Fruit fly (Drosophila melanogaster) whole organism, embryonic: ENCODE results near the gene NetB.

Experiments used
- ATbp ChIP-seq: fragments of 200-800 bp; sonication (Bioruptor generic); optimal IDR thresholded peaks from 2 replicates; lab custom pipeline; 2017; ENCODE audit warnings: missing biosample characterization, mild to moderate bottlenecking, missing genetic modification characterization, missing genetic modification reagents
- Antp ChIP-seq: fragments of 200-800 bp; sonication (Bioruptor generic); optimal IDR thresholded peaks from 3 replicates; lab custom pipeline; 2016; ENCODE audit warnings: missing biosample characterization, missing genetic modification characterization
- Asciz ChIP-seq: fragments of 200-800 bp; sonication (Bioruptor generic); optimal IDR thresholded peaks from 2 replicates; lab custom pipeline; 2017; ENCODE audit warnings: missing biosample characterization, mild to moderate bottlenecking, missing genetic modification characterization, missing genetic modification reagents
- B-H1 ChIP-seq: fragments of 200-800 bp; sonication (Bioruptor generic); IDR thresholded peaks from 3 replicates; pipeline ENCODE4 v1.3.6; 2022; ENCODE audit warnings: missing biosample characterization, missing genetic modification characterization
- CG10147 ChIP-seq: fragments of 200-800 bp; sonication (Bioruptor generic); optimal IDR thresholded peaks from 2 replicates; lab custom pipeline; 2019; ENCODE audit warnings: missing biosample characterization, mild to moderate bottlenecking, missing genetic modification characterization, moderate library complexity
- CG10366 ChIP-seq: fragments of 200-800 bp; sonication (Bioruptor generic); IDR thresholded peaks from 2 replicates; pipeline ENCODE4 v1.3.6; 2022; ENCODE audit warnings: missing biosample characterization, missing genetic modification characterization
- CG10462 ChIP-seq: fragments of 200-800 bp; sonication (Bioruptor generic); optimal IDR thresholded peaks from 2 replicates; lab custom pipeline; 2016; ENCODE audit warnings: missing biosample characterization, missing genetic modification characterization
- CG12236 ChIP-seq: fragments of 200-800 bp; sonication (Bioruptor generic); optimal IDR thresholded peaks from 2 replicates; lab custom pipeline; 2016; ENCODE audit warnings: missing biosample characterization, missing genetic modification characterization
- CG1832 ChIP-seq: fragments of 200-800 bp; sonication (Bioruptor generic); optimal IDR thresholded peaks from 2 replicates; lab custom pipeline; 2017; ENCODE audit warnings: missing biosample characterization, mild to moderate bottlenecking, missing genetic modification characterization, inconsistent platforms
- CG2116 ChIP-seq: fragments of 200-800 bp; sonication (Bioruptor generic); optimal IDR thresholded peaks from 3 replicates; lab custom pipeline; 2018; ENCODE audit warnings: missing biosample characterization, mild to moderate bottlenecking, missing genetic modification characterization
- CG2875 ChIP-seq: fragments of 200-800 bp; sonication (Bioruptor generic); optimal IDR thresholded peaks from 2 replicates; lab custom pipeline; 2017; ENCODE audit warnings: missing biosample characterization, mild to moderate bottlenecking, missing genetic modification characterization, missing genetic modification reagents
- CG4282 ChIP-seq: fragments of 200-800 bp; sonication (Bioruptor generic); optimal IDR thresholded peaks from 2 replicates; lab custom pipeline; 2016; ENCODE audit warnings: missing biosample characterization, missing genetic modification characterization
- CG4820 ChIP-seq: fragments of 200-800 bp; sonication (Bioruptor generic); optimal IDR thresholded peaks from 3 replicates; lab custom pipeline; 2016; ENCODE audit warnings: missing biosample characterization, missing genetic modification characterization
- CG5245 ChIP-seq: fragments of 200-800 bp; sonication (Bioruptor generic); optimal IDR thresholded peaks from 3 replicates; lab custom pipeline; 2016; ENCODE audit warnings: missing biosample characterization, missing genetic modification characterization
- CG6654 ChIP-seq: fragments of 200-800 bp; sonication (Bioruptor generic); optimal IDR thresholded peaks from 2 replicates; lab custom pipeline; 2017; ENCODE audit warnings: missing biosample characterization, mild to moderate bottlenecking, missing genetic modification characterization
- CG6765 ChIP-seq: fragments of 200-800 bp; sonication (Bioruptor generic); optimal IDR thresholded peaks from 3 replicates; lab custom pipeline; 2017; ENCODE audit warnings: missing biosample characterization, mild to moderate bottlenecking, missing genetic modification characterization
- CG7745 ChIP-seq: fragments of 200-800 bp; sonication (Bioruptor generic); optimal IDR thresholded peaks from 2 replicates; lab custom pipeline; 2018; ENCODE audit warnings: missing biosample characterization, mild to moderate bottlenecking, missing genetic modification characterization, moderate library complexity
- Dbx ChIP-seq: fragments of 200-800 bp; sonication (Bioruptor generic); IDR thresholded peaks from 3 replicates; pipeline ENCODE4 v1.3.6; 2022; ENCODE audit warnings: missing biosample characterization, missing genetic modification characterization
- Dll ChIP-seq: fragments of 200-800 bp; sonication (Bioruptor generic); IDR thresholded peaks from 4 replicates; pipeline ENCODE4 v1.3.6; 2022; ENCODE audit warnings: missing biosample characterization, missing genetic modification characterization; ENCODE audit not compliant: partially characterized antibody
- ERR ChIP-seq: fragments of 200-800 bp; sonication (Bioruptor generic); optimal IDR thresholded peaks from 2 replicates; lab custom pipeline; 2016; ENCODE audit warnings: missing biosample characterization, missing genetic modification characterization
- Fer1 ChIP-seq: fragments of 200-800 bp; sonication (Bioruptor generic); optimal IDR thresholded peaks from 2 replicates; lab custom pipeline; 2017; ENCODE audit warnings: missing biosample characterization, mild to moderate bottlenecking, missing genetic modification characterization
- Fer3 ChIP-seq: fragments of 200-800 bp; sonication (Bioruptor generic); optimal IDR thresholded peaks from 2 replicates; lab custom pipeline; 2018; ENCODE audit warnings: missing biosample characterization, mild to moderate bottlenecking, missing genetic modification characterization, moderate library complexity
- GATAe ChIP-seq: fragments of 200-800 bp; sonication (Bioruptor generic); conservative IDR thresholded peaks from 2 replicates; pipeline ENCODE4 v1.3.6; 2022; ENCODE audit warnings: missing biosample characterization, missing genetic modification characterization
- Hand ChIP-seq: fragments of 200-800 bp; sonication (Bioruptor generic); optimal IDR thresholded peaks from 2 replicates; lab custom pipeline; 2017; ENCODE audit warnings: mild to moderate bottlenecking, missing biosample characterization, missing genetic modification reagents, missing genetic modification characterization
- HmgZ ChIP-seq: fragments of 200-800 bp; sonication (Bioruptor generic); optimal IDR thresholded peaks from 2 replicates; lab custom pipeline; 2018; ENCODE audit warnings: missing biosample characterization, mild to moderate bottlenecking, missing genetic modification characterization
- Med ChIP-seq: fragments of 200-800 bp; sonication (Bioruptor generic); peaks from one replicate; lab custom pipeline; 2016; ENCODE audit warnings: missing biosample characterization, missing genetic modification characterization, mild to moderate bottlenecking, inconsistent platforms, moderate library complexity
- Sox100B ChIP-seq: fragments of 200-800 bp; sonication (Bioruptor generic); optimal IDR thresholded peaks from 3 replicates; lab custom pipeline; 2018; ENCODE audit warnings: missing biosample characterization, mild to moderate bottlenecking, missing genetic modification characterization
- Sox102F ChIP-seq: fragments of 200-800 bp; sonication (Bioruptor generic); optimal IDR thresholded peaks from 2 replicates; lab custom pipeline; 2018; ENCODE audit warnings: missing biosample characterization, mild to moderate bottlenecking, missing genetic modification characterization, moderate library complexity
- al ChIP-seq: fragments of 200-800 bp; sonication (Bioruptor generic); IDR thresholded peaks from 2 replicates; pipeline ENCODE4 v1.3.6; 2022; ENCODE audit warnings: missing biosample characterization, missing genetic modification characterization
- bcd ChIP-seq: fragments of 200-800 bp; sonication (Bioruptor generic); optimal IDR thresholded peaks from 2 replicates; lab custom pipeline; 2017; ENCODE audit warnings: missing biosample characterization, mild to moderate bottlenecking, missing genetic modification characterization
- bigmax ChIP-seq: fragments of 200-800 bp; sonication (Bioruptor generic); optimal IDR thresholded peaks from 2 replicates; lab custom pipeline; 2018; ENCODE audit warnings: missing biosample characterization, mild to moderate bottlenecking, missing genetic modification characterization
- ci ChIP-seq: fragments of 200-800 bp; sonication (Bioruptor generic); IDR thresholded peaks from 3 replicates; pipeline ENCODE4 v1.3.6; 2022; ENCODE audit warnings: missing biosample characterization, missing genetic modification characterization
- fd102C ChIP-seq: fragments of 200-800 bp; sonication (Bioruptor generic); optimal IDR thresholded peaks from 2 replicates; lab custom pipeline; 2018; ENCODE audit warnings: missing biosample characterization, mild to moderate bottlenecking, missing genetic modification characterization, moderate library complexity
- fd64A ChIP-seq: fragments of 200-800 bp; sonication (Bioruptor generic); optimal IDR thresholded peaks from 3 replicates; lab custom pipeline; 2018; ENCODE audit warnings: missing biosample characterization, mild to moderate bottlenecking, missing genetic modification characterization
- grn ChIP-seq: fragments of 200-800 bp; sonication (Bioruptor generic); optimal IDR thresholded peaks from 3 replicates; lab custom pipeline; 2017; ENCODE audit warnings: missing biosample characterization, missing genetic modification characterization
- oc ChIP-seq: fragments of 200-800 bp; sonication (Bioruptor generic); optimal IDR thresholded peaks from 2 replicates; lab custom pipeline; 2018; ENCODE audit warnings: missing biosample characterization, mild to moderate bottlenecking, missing genetic modification characterization, moderate library complexity
- pum ChIP-seq: fragments of 200-800 bp; sonication (Bioruptor generic); optimal IDR thresholded peaks from 2 replicates; lab custom pipeline; 2016; ENCODE audit warnings: missing biosample characterization, missing genetic modification characterization
- pzg ChIP-seq: fragments of 200-800 bp; sonication (Bioruptor generic); optimal IDR thresholded peaks from 3 replicates; lab custom pipeline; 2018; ENCODE audit warnings: missing biosample characterization, mild to moderate bottlenecking, missing genetic modification characterization, moderate library complexity
- ranshi ChIP-seq: fragments of 200-800 bp; sonication (Bioruptor generic); IDR thresholded peaks from 2 replicates; pipeline ENCODE4 v1.3.6; 2022; ENCODE audit warnings: missing biosample characterization, missing genetic modification characterization
- repo ChIP-seq: fragments of 200-800 bp; sonication (Bioruptor generic); optimal IDR thresholded peaks from 2 replicates; lab custom pipeline; 2016; ENCODE audit warnings: missing biosample characterization, missing genetic modification characterization
- rib ChIP-seq: fragments of 200-800 bp; sonication (Bioruptor generic); IDR thresholded peaks from 2 replicates; pipeline ENCODE4 v1.3.6; 2022; ENCODE audit warnings: missing biosample characterization, missing genetic modification characterization
- ro ChIP-seq: fragments of 200-800 bp; sonication (Bioruptor generic); IDR thresholded peaks from 2 replicates; pipeline ENCODE4 v1.3.6; 2022; ENCODE audit warnings: missing biosample characterization, missing genetic modification characterization
- row ChIP-seq: fragments of 200-800 bp; sonication (Bioruptor generic); IDR thresholded peaks from 3 replicates; pipeline ENCODE4 v1.3.6; 2022; ENCODE audit warnings: missing biosample characterization, missing genetic modification characterization
- seq ChIP-seq: fragments of 200-800 bp; sonication (Bioruptor generic); IDR thresholded peaks from 2 replicates; pipeline ENCODE4 v1.3.6; 2022; ENCODE audit warnings: missing biosample characterization, missing genetic modification characterization
- sim ChIP-seq: fragments of 200-800 bp; sonication (Bioruptor generic); IDR thresholded peaks from 2 replicates; pipeline ENCODE4 v1.3.6; 2022; ENCODE audit warnings: missing biosample characterization, missing genetic modification characterization
- sima ChIP-seq: fragments of 200-800 bp; sonication (Bioruptor generic); optimal IDR thresholded peaks from 2 replicates; lab custom pipeline; 2016; ENCODE audit warnings: missing biosample characterization, missing genetic modification characterization
- sisA ChIP-seq: fragments of 200-800 bp; sonication (Bioruptor generic); IDR thresholded peaks from 2 replicates; pipeline ENCODE4 v1.3.6; 2022; ENCODE audit warnings: missing biosample characterization, missing genetic modification characterization
- sob ChIP-seq: fragments of 200-800 bp; sonication (Bioruptor generic); IDR thresholded peaks from 2 replicates; pipeline ENCODE4 v1.3.6; 2022; ENCODE audit warnings: missing biosample characterization, missing genetic modification characterization
- sug ChIP-seq: fragments of 200-800 bp; optimal IDR thresholded peaks from 2 replicates; lab custom pipeline; 2019; ENCODE audit warnings: missing biosample characterization, mild to moderate bottlenecking, missing genetic modification characterization, moderate library complexity
- trem ChIP-seq: fragments of 200-800 bp; optimal IDR thresholded peaks from 3 replicates; lab custom pipeline; 2019; ENCODE audit warnings: missing biosample characterization, mild to moderate bottlenecking, missing genetic modification characterization, moderate library complexity
- twi ChIP-seq: fragments of 200-800 bp; optimal IDR thresholded peaks from 2 replicates; lab custom pipeline; 2019; ENCODE audit warnings: missing biosample characterization, mild to moderate bottlenecking, missing genetic modification characterization, moderate library complexity

NetB gene

DNA sequence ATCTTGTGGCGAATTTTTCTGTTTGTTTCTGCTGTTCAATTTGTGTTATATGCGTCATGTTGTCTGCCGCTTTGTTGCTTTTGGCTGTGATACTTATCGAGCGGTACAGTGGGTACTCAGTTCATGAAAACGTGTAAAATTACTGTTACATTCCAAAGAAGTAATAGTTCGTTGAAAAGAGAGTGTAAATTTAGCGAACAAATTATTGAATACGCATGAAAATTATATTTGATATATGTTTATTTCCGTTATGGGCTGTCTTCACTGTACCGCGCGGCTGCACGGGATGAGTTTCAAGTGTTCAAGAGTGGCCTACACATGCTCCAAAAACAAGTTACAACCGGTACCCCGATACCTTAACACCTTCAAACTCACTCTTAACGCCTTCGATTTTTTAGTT is 60.1 kb downstream of the NetB start (continued):
- peak; percentile 74 for TF ChIP-seq CG5245
- TF ChIP-seq CG10366: peak; percentile 72
- TF ChIP-seq sim: peak; percentile 38; the same call in 1 of the 2 replicates
- peak; percentile 54 for TF ChIP-seq Asciz (GFP tag; lab: Kevin White, UChicago)
- TF ChIP-seq HmgZ (tag; lab: Kevin White, UChicago): peak; percentile 31
- peak; percentile 59 for TF ChIP-seq bcd (GFP tag; lab: Kevin White, UChicago)
- no peak for TF ChIP-seq CG10462 (GFP tag; lab: Kevin White, UChicago)
- no peak for TF ChIP-seq CG12236 (GFP tag; lab: Kevin White, UChicago)
- no peak for TF ChIP-seq sima
- peak; percentile 60 for TF ChIP-seq CG2875
- peak; percentile 61 for TF ChIP-seq Sox100B (GFP tag; lab: Kevin White, UChicago)
- peak; percentile 68 for TF ChIP-seq Fer3 (tag; lab: Kevin White, UChicago)
- no peak for TF ChIP-seq bigmax
- no peak for TF ChIP-seq ERR (GFP tag; lab: Kevin White, UChicago)
- TF ChIP-seq CG2116 (GFP tag; lab: Kevin White, UChicago): peak; percentile 2
- peak; percentile 80 for TF ChIP-seq row (GFP tag; lab: Robert Waterston, UW)
- peak; percentile 72; the same call in 1 of the 2 replicates for TF ChIP-seq sob (GFP tag; lab: Robert Waterston, UW)
- no peak for TF ChIP-seq pzg (GFP tag; lab: Kevin White, UChicago)
- TF ChIP-seq Med (GFP tag; lab: Kevin White, UChicago): peak; percentile 93
- peak; percentile 64 for TF ChIP-seq Fer1 (GFP tag; lab: Kevin White, UChicago)
- TF ChIP-seq GATAe (GFP tag; lab: Robert Waterston, UW): no peak
- TF ChIP-seq CG1832 (GFP tag; lab: Kevin White, UChicago): no peak
- TF ChIP-seq Hand (GFP tag; lab: Kevin White, UChicago): no peak
- TF ChIP-seq CG4820 (GFP tag; lab: Kevin White, UChicago): peak; percentile 74
- no peak for TF ChIP-seq CG6765
- TF ChIP-seq ATbp (GFP tag; lab: Kevin White, UChicago): peak; percentile 77
- TF ChIP-seq CG10147 (GFP tag; lab: Kevin White, UChicago): peak; percentile 47
- TF ChIP-seq Antp (GFP tag; lab: Kevin White, UChicago): peak; percentile 66
- TF ChIP-seq oc (tag; lab: Kevin White, UChicago): peak; percentile 53
- no peak for TF ChIP-seq CG7745
- peak; percentile 91 for TF ChIP-seq ci
- peak; percentile 36 for TF ChIP-seq sug (tag; lab: Kevin White, UChicago)
- TF ChIP-seq fd64A (GFP tag; lab: Kevin White, UChicago): peak; percentile 39
- no peak for TF ChIP-seq grn (GFP tag; lab: Kevin White, UChicago)
- TF ChIP-seq Dbx: 0 out of 3 replicates have a peak, but pooled peaks have one; percentile 15
- TF ChIP-seq Dll (GFP tag; lab: Robert Waterston, UW): no peak
- peak; percentile 35 for TF ChIP-seq CG6654 (GFP tag; lab: Kevin White, UChicago)
- peak; percentile 77; the same call in 2 of the 3 replicates for TF ChIP-seq B-H1
- peak; percentile 43 for TF ChIP-seq trem (tag; lab: Kevin White, UChicago)
- TF ChIP-seq seq (GFP tag; lab: Robert Waterston, UW): peak; percentile 70
- TF ChIP-seq Sox102F (GFP tag; lab: Kevin White, UChicago): peak; percentile 86
- peak; percentile 54 for TF ChIP-seq repo (GFP tag; lab: Kevin White, UChicago)
- TF ChIP-seq rib (GFP tag; lab: Robert Waterston, UW): no peak
- peak; percentile 68; the same call in 1 of the 2 replicates for TF ChIP-seq ranshi (GFP tag; lab: Robert Waterston, UW)
- TF ChIP-seq al (GFP tag; lab: Robert Waterston, UW): no peak
- TF ChIP-seq sisA (GFP tag; lab: Robert Waterston, UW): peak; percentile 89
- TF ChIP-seq fd102C (GFP tag; lab: Kevin White, UChicago): no peak
- peak; percentile 56 for TF ChIP-seq pum (GFP tag; lab: Kevin White, UChicago)
- no peak for TF ChIP-seq twi (tag; lab: Kevin White, UChicago)
- TF ChIP-seq CG4282: no peak
- peak; percentile 48; the same call in 1 of the 2 replicates for TF ChIP-seq ro
